Worm (Caenorhabditis elegans) whole organism, L2 larva: ENCODE results near the gene egli-1.

ENCODE experiments used
- aly-2 ChIP-seq: fragments of 150-350 bp; optimal IDR thresholded peaks from 2 replicates; lab custom pipeline; 2014; ENCODE audit warnings: missing biosample characterization, missing genetic modification characterization
- ama-1 ChIP-seq: fragments of 150-350 bp; optimal IDR thresholded peaks from 2 replicates; lab custom pipeline; 2018; ENCODE audit warnings: inconsistent platforms
- elt-1 ChIP-seq: fragments of 150-350 bp; optimal IDR thresholded peaks from 2 replicates; lab custom pipeline; 2014; ENCODE audit warnings: missing biosample characterization, missing genetic modification characterization
- nhr-11 ChIP-seq: fragments of 150-350 bp; optimal IDR thresholded peaks from 2 replicates; lab custom pipeline; 2014; ENCODE audit warnings: missing biosample characterization, missing genetic modification characterization

DNA sequence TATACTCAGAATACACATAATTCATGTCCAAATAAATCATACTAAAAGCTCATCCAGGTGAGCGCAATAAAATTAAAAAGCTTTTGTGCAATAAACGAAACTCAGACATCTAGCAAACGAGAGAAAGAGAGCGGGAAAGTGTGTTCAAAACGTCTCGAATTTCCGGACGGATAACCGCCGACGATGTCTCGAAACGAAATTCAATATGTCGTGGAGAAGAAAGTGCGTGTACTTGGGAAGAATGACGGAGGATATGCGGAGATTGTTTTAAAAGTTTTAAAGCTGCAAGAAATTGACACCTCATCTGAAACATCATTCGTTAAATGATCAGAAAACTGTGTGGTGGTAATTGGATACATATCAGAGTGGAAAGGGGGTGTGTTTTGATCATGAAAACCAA lies 9.0 kb upstream of the egli-1 start:
- no peak for TF ChIP-seq aly-2 (tag; lab: Kevin White, UChicago)
- TF ChIP-seq nhr-11 (tag; lab: Kevin White, UChicago) = no peak
- no peak for TF ChIP-seq ama-1 (lab: Kevin White, UChicago)
- no peak for TF ChIP-seq elt-1 (tag; lab: Kevin White, UChicago)
